Worm (Caenorhabditis elegans) whole organism, L4 larva: ENCODE results near the gene dhs-19.

ENCODE experiments used
- T26A8.4 ChIP-seq: fragments of 200-800 bp; sonication (Bioruptor generic); IDR thresholded peaks from 2 replicates; pipeline ENCODE4 v1.3.6; 2022; ENCODE audit warnings: missing genetic modification characterization, missing compliant biosample characterization
- ama-1 ChIP-seq: fragments of 150-350 bp; optimal IDR thresholded peaks from 2 replicates; lab custom pipeline; 2014; ENCODE audit warnings: inconsistent platforms, mixed read lengths
- ceh-82 ChIP-seq: sonication (generic microtip); optimal IDR thresholded peaks from 2 replicates; lab custom pipeline; 2017; ENCODE audit warnings: missing biosample characterization, missing genetic modification characterization
- fos-1 ChIP-seq: fragments of 150-350 bp; optimal IDR thresholded peaks from 2 replicates; lab custom pipeline; 2014; ENCODE audit warnings: missing biosample characterization, missing genetic modification characterization
- hmg-1.1 ChIP-seq: fragments of 200-800 bp; sonication (Bioruptor generic); IDR thresholded peaks from 2 replicates; pipeline ENCODE4 v1.3.6; 2022; ENCODE audit warnings: missing genetic modification reagents, missing genetic modification characterization, missing compliant biosample characterization
- jun-1 ChIP-seq: fragments of 150-350 bp; optimal IDR thresholded peaks from 2 replicates; lab custom pipeline; 2014; ENCODE audit warnings: missing biosample characterization, missing genetic modification reagents, missing genetic modification characterization
- lin-39 ChIP-seq: fragments of 150-350 bp; optimal IDR thresholded peaks from 2 replicates; lab custom pipeline; 2014; ENCODE audit warnings: missing biosample characterization, missing genetic modification reagents, missing genetic modification characterization
- nhr-48 ChIP-seq: sonication (generic microtip); optimal IDR thresholded peaks from 2 replicates; lab custom pipeline; 2016; ENCODE audit warnings: mild to moderate bottlenecking, missing genetic modification characterization, missing compliant biosample characterization
- nhr-76 ChIP-seq: fragments of 150-350 bp; optimal IDR thresholded peaks from 2 replicates; lab custom pipeline; 2014; ENCODE audit warnings: missing biosample characterization, missing genetic modification characterization
- nhr-77 ChIP-seq: fragments of 150-350 bp; optimal IDR thresholded peaks from 2 replicates; lab custom pipeline; 2014; ENCODE audit warnings: missing biosample characterization, missing genetic modification characterization
- snpc-4 ChIP-seq: fragments of 150-350 bp; optimal IDR thresholded peaks from 2 replicates; lab custom pipeline; 2014; ENCODE audit warnings: missing biosample characterization, missing genetic modification characterization
- unc-62 ChIP-seq, 3 experiments: fragments of 150-350 bp in 1 of 3; sonication (generic microtip); optimal IDR thresholded peaks in 2 of 3; peaks in 1 of 3; 1 replicate in 1 of 3; 2 replicates in 2 of 3; lab custom pipeline; 2014 to 2017; ENCODE audit warnings: missing biosample characterization in 3 of 3, missing genetic modification characterization in 3 of 3, missing genetic modification reagents in 3 of 3, missing genotype in 1 of 3

- no peak for TF ChIP-seq nhr-48 (tag; lab: Kevin White, UChicago)
- TF ChIP-seq ama-1 (lab: Kevin White, UChicago): no peak
- TF ChIP-seq nhr-77 (tag; lab: Kevin White, UChicago): no peak
- no peak for TF ChIP-seq nhr-76 (tag; lab: Kevin White, UChicago)
- TF ChIP-seq unc-62 (GFP tag; optimal IDR thresholded peaks at IDR 0.05 in 1 of 2; lab: Kevin White, UChicago): no peak
- TF ChIP-seq unc-62 (tag; optimal IDR thresholded peaks at IDR 0.05; lab: Kevin White, UChicago): no peak
- no peak for TF ChIP-seq snpc-4 (tag; lab: Kevin White, UChicago)
- no peak for TF ChIP-seq jun-1 (tag; lab: Kevin White, UChicago)
- no peak for TF ChIP-seq lin-39 (tag; lab: Kevin White, UChicago)
- no peak for TF ChIP-seq ceh-82 (tag; lab: Kevin White, UChicago)
- TF ChIP-seq fos-1: no peak
- no peak for TF ChIP-seq T26A8.4 (GFP tag; lab: Robert Waterston, UW)
- no peak for TF ChIP-seq hmg-1.1 (GFP tag; lab: Robert Waterston, UW)
Measured at ce11 chrV:11454917-11455316, 35.4 kb downstream of the dhs-19 start.
